Worm (Caenorhabditis elegans) whole organism, late embryonic: ENCODE results near the gene F45E1.2.

Experiments
- fkh-10 ChIP-seq: fragments of 150-350 bp; optimal IDR thresholded peaks from 2 replicates; lab custom pipeline; 2014; ENCODE audit warnings: missing biosample characterization, missing genetic modification reagents, missing genetic modification characterization
- lim-6 ChIP-seq: sonication (generic microtip); optimal IDR thresholded peaks from 2 replicates; lab custom pipeline; 2016; ENCODE audit warnings: missing genetic modification characterization, missing compliant biosample characterization
- lin-11 ChIP-seq: fragments of 200-800 bp; sonication (Bioruptor generic); optimal IDR thresholded peaks from 2 replicates; lab custom pipeline; 2018; ENCODE audit warnings: mild to moderate bottlenecking, missing genetic modification characterization, missing compliant biosample characterization
- pqm-1 ChIP-seq: sonication (generic microtip); optimal IDR thresholded peaks from 2 replicates; lab custom pipeline; 2016; ENCODE audit warnings: missing genetic modification characterization, missing compliant biosample characterization
- unc-55 ChIP-seq: sonication (generic microtip); optimal IDR thresholded peaks from 2 replicates; lab custom pipeline; 2017; ENCODE audit warnings: missing biosample characterization, missing genetic modification reagents, missing genetic modification characterization

- TF ChIP-seq pqm-1 (tag; lab: Kevin White, UChicago) (no peak), lin-11 (tag; lab: Kevin White, UChicago) (no peak), lim-6 (tag; lab: Kevin White, UChicago) (no peak), unc-55 (GFP tag; lab: Kevin White, UChicago) (no peak), fkh-10 (GFP tag; lab: Kevin White, UChicago) (no peak)
These were observed 49.5 kb downstream of the F45E1.2 start for ce11 chrX:8053008-8053441.
